Worm (Caenorhabditis elegans): Measurements from ENCODE around the gene cct-5.

Gene cct-5

ce11 chrIII:4493008-4493777 lies 14.7 kb downstream of the cct-5 start:
- TF ChIP-seq W03F9.2 (tag; optimal IDR thresholded peaks at IDR 0.05) (no peak), dao-5 (tag; optimal IDR thresholded peaks at IDR 0.05) (no peak), him-1 (tag; optimal IDR thresholded peaks at IDR 0.05) (no peak)

ce11 chrIII:4491164-4492144 lies 16.5 kb downstream of the cct-5 start:
- no peak for TF ChIP-seq W03F9.2 (tag; optimal IDR thresholded peaks at IDR 0.05)
- peak; percentile 25 for TF ChIP-seq him-1 (tag; optimal IDR thresholded peaks at IDR 0.05)

ce11 chrIII:4488892-4489409 lies 19.0 kb downstream of the cct-5 start, which contains the start of gene cpg-1:
Gene cpg-1, plus strand, starts transcription at chrIII:4489359.
- TF ChIP-seq dao-5 (tag; optimal IDR thresholded peaks at IDR 0.05) (no peak), him-1 (tag; optimal IDR thresholded peaks at IDR 0.05) (no peak), W03F9.2 (tag; optimal IDR thresholded peaks at IDR 0.05) (peak; percentile 30)

ce11 chrIII:4487271-4487670 lies 20.6 kb downstream of the cct-5 start:
- TF ChIP-seq W03F9.2 (tag; optimal IDR thresholded peaks at IDR 0.05) (no peak), him-1 (tag; optimal IDR thresholded peaks at IDR 0.05) (no peak)

ce11 chrIII:4482986-4483385 lies 24.9 kb downstream of the cct-5 start:
- TF ChIP-seq him-1 (tag; optimal IDR thresholded peaks at IDR 0.05): no peak
- no peak for TF ChIP-seq dao-5 (tag; optimal IDR thresholded peaks at IDR 0.05)
- TF ChIP-seq W03F9.2 (tag; optimal IDR thresholded peaks at IDR 0.05): no peak

ce11 chrIII:4481787-4482186 lies 26.1 kb downstream of the cct-5 start:
- TF ChIP-seq dao-5 (tag; optimal IDR thresholded peaks at IDR 0.05): no peak
- no peak for TF ChIP-seq W03F9.2 (tag; optimal IDR thresholded peaks at IDR 0.05)
- no peak for TF ChIP-seq him-1 (tag; optimal IDR thresholded peaks at IDR 0.05)

ce11 chrIII:4477472-4477871 lies 30.4 kb downstream of the cct-5 start, which contains the start of gene ins-17:
Gene ins-17, minus strand, starts transcription at chrIII:4477572.
- no peak for TF ChIP-seq him-1 (tag; optimal IDR thresholded peaks at IDR 0.05)
- TF ChIP-seq W03F9.2 (tag; optimal IDR thresholded peaks at IDR 0.05): no peak

ce11 chrIII:4476806-4477205 lies 31.1 kb downstream of the cct-5 start:
- TF ChIP-seq W03F9.2 (tag; optimal IDR thresholded peaks at IDR 0.05): no peak
- no peak for TF ChIP-seq him-1 (tag; optimal IDR thresholded peaks at IDR 0.05)
- TF ChIP-seq dao-5 (tag; optimal IDR thresholded peaks at IDR 0.05): no peak

ce11 chrIII:4476313-4476712 lies 31.6 kb downstream of the cct-5 start:
- TF ChIP-seq dao-5 (tag; optimal IDR thresholded peaks at IDR 0.05) (no peak), W03F9.2 (tag; optimal IDR thresholded peaks at IDR 0.05) (no peak), him-1 (tag; optimal IDR thresholded peaks at IDR 0.05) (no peak)

- TF ChIP-seq W03F9.2 (tag; optimal IDR thresholded peaks at IDR 0.05): peak; percentile 98
- peak; percentile 96 for TF ChIP-seq him-1 (tag; optimal IDR thresholded peaks at IDR 0.05)
- no peak for TF ChIP-seq dao-5 (tag; optimal IDR thresholded peaks at IDR 0.05)
These were observed 32.4 kb downstream of the cct-5 start, which contains the start of gene rps-1 for ce11 chrIII:4475428-4475968. Gene rps-1, plus strand, starts transcription at chrIII:4475918.

ce11 chrIII:4474908-4475307 lies 33.0 kb downstream of the cct-5 start, which contains the start of gene ifet-1:
Gene ifet-1, minus strand, starts transcription at chrIII:4475150.
- TF ChIP-seq him-1 (tag; optimal IDR thresholded peaks at IDR 0.05): no peak
- TF ChIP-seq W03F9.2 (tag; optimal IDR thresholded peaks at IDR 0.05): no peak
- no peak for TF ChIP-seq dao-5 (tag; optimal IDR thresholded peaks at IDR 0.05)

- TF ChIP-seq W03F9.2 (tag; optimal IDR thresholded peaks at IDR 0.05) (peak; percentile 38), dao-5 (tag; optimal IDR thresholded peaks at IDR 0.05) (peak; percentile 50), him-1 (tag; optimal IDR thresholded peaks at IDR 0.05) (peak; percentile 65)
These were observed 37.1 kb downstream of the cct-5 start for ce11 chrIII:4470793-4471192.

ce11 chrIII:4468812-4469211 lies 39.1 kb downstream of the cct-5 start, which contains the start of gene mstr-2:
Gene mstr-2, plus strand, starts transcription at chrIII:4469112.
- TF ChIP-seq him-1 (tag; optimal IDR thresholded peaks at IDR 0.05) (no peak), W03F9.2 (tag; optimal IDR thresholded peaks at IDR 0.05) (no peak), dao-5 (tag; optimal IDR thresholded peaks at IDR 0.05) (no peak)
